Worm (Caenorhabditis elegans) whole organism, late embryonic: ENCODE data around the gene ogt-1.

Source experiments
- ceh-9 ChIP-seq: sonication (generic microtip); optimal IDR thresholded peaks from 2 replicates; lab custom pipeline; 2016; ENCODE audit warnings: mild to moderate bottlenecking, missing genetic modification characterization, inconsistent platforms, missing compliant biosample characterization
- elt-4 ChIP-seq: sonication (generic microtip); optimal IDR thresholded peaks from 2 replicates; lab custom pipeline; 2016; ENCODE audit warnings: missing genetic modification characterization, missing compliant biosample characterization
- fax-1 ChIP-seq: sonication (generic microtip); optimal IDR thresholded peaks from 2 replicates; lab custom pipeline; 2016; ENCODE audit warnings: missing genotype, missing genetic modification characterization, missing compliant biosample characterization
- hlh-13 ChIP-seq: fragments of 200-800 bp; sonication (Bioruptor generic); optimal IDR thresholded peaks from 2 replicates; lab custom pipeline; 2018; ENCODE audit warnings: mild to moderate bottlenecking, missing genetic modification characterization, missing compliant biosample characterization
- nhr-11 ChIP-seq: fragments of 150-350 bp; optimal IDR thresholded peaks from 2 replicates; lab custom pipeline; 2014; ENCODE audit warnings: missing biosample characterization, missing genetic modification characterization

DNA sequence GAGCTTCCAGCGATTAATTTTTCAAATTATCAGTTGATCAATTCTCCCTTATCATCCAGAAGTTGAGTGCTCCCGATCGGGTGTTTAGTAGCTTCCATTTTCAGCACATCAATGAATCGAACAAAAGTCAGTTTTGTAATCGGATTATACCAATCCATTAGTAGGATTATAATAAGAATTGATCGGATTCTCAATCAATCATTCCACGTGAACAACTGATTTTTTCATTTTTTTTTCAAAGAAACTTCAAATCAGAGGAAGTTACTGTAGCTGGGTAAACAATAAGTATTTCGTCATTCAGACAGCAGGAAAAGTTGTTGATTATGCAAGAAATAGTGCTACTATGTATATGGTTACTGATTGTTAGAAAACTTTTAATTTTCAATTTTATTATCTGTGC is 46.7 kb downstream of the ogt-1 start:
- TF ChIP-seq fax-1 (tag; lab: Kevin White, UChicago) (no peak), ceh-9 (tag; lab: Kevin White, UChicago) (no peak), elt-4 (tag; lab: Kevin White, UChicago) (no peak), nhr-11 (tag; lab: Kevin White, UChicago) (no peak), hlh-13 (GFP tag; lab: Kevin White, UChicago) (no peak)
